Worm (Caenorhabditis elegans) whole organism, L3 larva: ENCODE measurements around the gene nspb-6.

Experiments used
- R02D3.7 ChIP-seq: fragments of 150-350 bp; optimal IDR thresholded peaks from 2 replicates; lab custom pipeline; 2014; ENCODE audit warnings: missing biosample characterization, missing genetic modification characterization
- ZK546.5 ChIP-seq: sonication (generic microtip); optimal IDR thresholded peaks from 2 replicates; lab custom pipeline; 2017; ENCODE audit warnings: missing biosample characterization, missing genetic modification characterization
- aly-2 ChIP-seq: fragments of 150-350 bp; optimal IDR thresholded peaks from 2 replicates; lab custom pipeline; 2014; ENCODE audit warnings: missing biosample characterization, missing genetic modification characterization
- ama-1 ChIP-seq: fragments of 150-350 bp; optimal IDR thresholded peaks from 2 replicates; lab custom pipeline; 2018
- ceh-16 ChIP-seq: sonication (generic microtip); optimal IDR thresholded peaks from 2 replicates; lab custom pipeline; 2017; ENCODE audit warnings: missing biosample characterization, missing genetic modification characterization
- ceh-28 ChIP-seq: fragments of 150-350 bp; optimal IDR thresholded peaks from 2 replicates; lab custom pipeline; 2014; ENCODE audit warnings: missing biosample characterization, missing genetic modification reagents, missing genetic modification characterization
- ceh-82 ChIP-seq: fragments of 150-350 bp; optimal IDR thresholded peaks from 2 replicates; lab custom pipeline; 2014; ENCODE audit warnings: missing biosample characterization, missing genetic modification characterization
- daf-12 ChIP-seq: fragments of 150-350 bp; optimal IDR thresholded peaks from 2 replicates; lab custom pipeline; 2014; ENCODE audit warnings: missing biosample characterization, missing genetic modification reagents, missing genetic modification characterization
- egl-5 ChIP-seq: fragments of 150-350 bp; optimal IDR thresholded peaks from 2 replicates; lab custom pipeline; 2017; ENCODE audit warnings: missing biosample characterization, missing genetic modification reagents, missing genetic modification characterization, inconsistent platforms
- elt-1 ChIP-seq: fragments of 150-350 bp; optimal IDR thresholded peaks from 2 replicates; lab custom pipeline; 2014; ENCODE audit warnings: missing biosample characterization, missing genetic modification characterization
- elt-2 ChIP-seq: sonication (generic microtip); optimal IDR thresholded peaks from 2 replicates; lab custom pipeline; 2016; ENCODE audit warnings: missing genetic modification reagents, mild to moderate bottlenecking, missing genetic modification characterization, missing compliant biosample characterization
- elt-3 ChIP-seq, 3 experiments: fragments of 150-350 bp in 1 of 3; sonication (generic microtip) in 2 of 3; optimal IDR thresholded peaks; 2 replicates in 2 of 3; 4 replicates in 1 of 3; lab custom pipeline; 2014 to 2017; ENCODE audit warnings: missing biosample characterization in 3 of 3, missing genetic modification characterization in 3 of 3
- hmg-11 ChIP-seq: sonication (generic microtip); optimal IDR thresholded peaks from 2 replicates; lab custom pipeline; 2016; ENCODE audit warnings: missing genetic modification characterization, missing compliant biosample characterization
- lin-15B ChIP-seq: fragments of 150-350 bp; optimal IDR thresholded peaks from 2 replicates; lab custom pipeline; 2014; ENCODE audit warnings: missing biosample characterization, missing genetic modification characterization
- lin-39 ChIP-seq: fragments of 150-350 bp; optimal IDR thresholded peaks from 2 replicates; lab custom pipeline; 2018; ENCODE audit warnings: missing biosample characterization, missing genetic modification reagents, missing genetic modification characterization
- lsy-12 ChIP-seq: sonication (generic microtip); optimal IDR thresholded peaks from 2 replicates; lab custom pipeline; 2016; ENCODE audit warnings: mild to moderate bottlenecking, missing genetic modification characterization, missing compliant biosample characterization
- mml-1 ChIP-seq: fragments of 150-350 bp; sonication (generic microtip); optimal IDR thresholded peaks from 3 replicates; lab custom pipeline; 2014; ENCODE audit warnings: missing biosample characterization, missing genetic modification characterization
- nfya-1 ChIP-seq: sonication (generic microtip); optimal IDR thresholded peaks from 2 replicates; lab custom pipeline; 2017; ENCODE audit warnings: missing genetic modification characterization, mild to moderate bottlenecking, missing compliant biosample characterization, antibody characterized with exemption, moderate library complexity; ENCODE audit not compliant: insufficient read depth
- nhr-11 ChIP-seq: fragments of 150-350 bp; optimal IDR thresholded peaks from 2 replicates; lab custom pipeline; 2014; ENCODE audit warnings: missing biosample characterization, missing genetic modification characterization
- nhr-23 ChIP-seq: fragments of 150-350 bp; optimal IDR thresholded peaks from 2 replicates; lab custom pipeline; 2014; ENCODE audit warnings: missing biosample characterization, missing genetic modification reagents, missing genetic modification characterization
- nhr-237 ChIP-seq: fragments of 150-350 bp; optimal IDR thresholded peaks from 2 replicates; lab custom pipeline; 2014; ENCODE audit warnings: missing biosample characterization, missing genetic modification characterization
- nhr-28 ChIP-seq: fragments of 150-350 bp; optimal IDR thresholded peaks from 2 replicates; lab custom pipeline; 2014; ENCODE audit warnings: missing biosample characterization, missing genetic modification characterization
- nhr-76 ChIP-seq: fragments of 150-350 bp; sonication (generic microtip); optimal IDR thresholded peaks from 5 replicates; lab custom pipeline; 2014; ENCODE audit warnings: missing biosample characterization, missing genetic modification characterization
- nhr-77 ChIP-seq: fragments of 150-350 bp; optimal IDR thresholded peaks from 2 replicates; lab custom pipeline; 2014; ENCODE audit warnings: missing biosample characterization, missing genetic modification characterization
- pha-4 ChIP-seq: fragments of 150-350 bp; optimal IDR thresholded peaks from 2 replicates; lab custom pipeline; 2014; ENCODE audit warnings: missing biosample characterization, missing genetic modification reagents, missing genetic modification characterization
- pqm-1 ChIP-seq: fragments of 150-350 bp; optimal IDR thresholded peaks from 2 replicates; lab custom pipeline; 2017; ENCODE audit warnings: missing biosample characterization, missing genetic modification characterization, inconsistent platforms
- sea-2 ChIP-seq: fragments of 150-350 bp; sonication (generic microtip); optimal IDR thresholded peaks from 4 replicates; lab custom pipeline; 2014; ENCODE audit warnings: missing biosample characterization, missing genetic modification reagents, missing genetic modification characterization
- snpc-4 ChIP-seq: fragments of 150-350 bp; optimal IDR thresholded peaks from 2 replicates; lab custom pipeline; 2014; ENCODE audit warnings: missing biosample characterization, missing genetic modification characterization
- tbx-2 ChIP-seq: sonication (generic microtip); optimal IDR thresholded peaks from 2 replicates; lab custom pipeline; 2016; ENCODE audit warnings: mild to moderate bottlenecking, missing genetic modification characterization, missing compliant biosample characterization
- unc-39 ChIP-seq: sonication (generic microtip); optimal IDR thresholded peaks from 4 replicates; lab custom pipeline; 2017; ENCODE audit warnings: missing biosample characterization, missing genetic modification characterization
- unc-62 ChIP-seq: fragments of 150-350 bp; sonication (generic microtip); optimal IDR thresholded peaks from 4 replicates; lab custom pipeline; 2014; ENCODE audit warnings: missing biosample characterization, missing genetic modification reagents, missing genetic modification characterization
- zag-1 ChIP-seq: fragments of 150-350 bp; optimal IDR thresholded peaks from 2 replicates; lab custom pipeline; 2014; ENCODE audit warnings: missing biosample characterization, missing genetic modification characterization

nspb-6 gene

ce11 chrIV:5939908-5940307 is 44.6 kb downstream of the nspb-6 start:
- TF ChIP-seq hmg-11 (no peak), zag-1 (no peak), elt-2 (tag; lab: Kevin White, UChicago) (no peak), lsy-12 (tag; lab: Kevin White, UChicago) (no peak), nhr-23 (tag; lab: Kevin White, UChicago) (no peak)
- TF ChIP-seq, all 47 proteins: peak for 0

ce11 chrIV:5940608-5941007 is 45.3 kb downstream of the nspb-6 start:
- TF ChIP-seq nhr-23 (tag; lab: Kevin White, UChicago) (peak; percentile 17), aly-2 (no peak), nhr-76 (tag; lab: Kevin White, UChicago) (no peak), ama-1 (lab: Kevin White, UChicago) (no peak), lin-39 (tag; lab: Kevin White, UChicago) (no peak), nhr-11 (tag; lab: Kevin White, UChicago) (no peak), mml-1 (no peak), pqm-1 (no peak), lsy-12 (tag; lab: Kevin White, UChicago) (no peak), lin-15B (tag; lab: Kevin White, UChicago) (peak; percentile 22), R02D3.7 (tag; lab: Kevin White, UChicago) (no peak), ceh-28 (tag; lab: Kevin White, UChicago) (peak; percentile 21)

- TF ChIP-seq lsy-12 (tag; lab: Kevin White, UChicago), result no peak
- no peak for TF ChIP-seq elt-3 (tag; optimal IDR thresholded peaks at IDR 0.05; lab: Kevin White, UChicago)
- no peak for TF ChIP-seq nhr-11 (tag; lab: Kevin White, UChicago)
- TF ChIP-seq ceh-16 (tag; lab: Kevin White, UChicago), result no peak
- peak; percentile 32 for TF ChIP-seq egl-5 (tag; lab: Kevin White, UChicago)
- TF ChIP-seq sea-2 (GFP tag; lab: Kevin White, UChicago), result no peak
- peak; percentile 60 for TF ChIP-seq lin-39 (tag; lab: Kevin White, UChicago)
- peak; percentile 40 for TF ChIP-seq nfya-1
- TF ChIP-seq pha-4 (tag; lab: Kevin White, UChicago), result peak; percentile 6
Observed at ce11 chrIV:5941236-5941976, 46.1 kb downstream of the nspb-6 start, which contains the start of gene pfkb-1.2. Gene pfkb-1.2, plus strand, starts transcription at chrIV:5941926.

ce11 chrIV:5944172-5944571 is 48.9 kb downstream of the nspb-6 start:
- TF ChIP-seq lin-39 (tag; lab: Kevin White, UChicago) (peak; percentile 3), ceh-16 (tag; lab: Kevin White, UChicago) (no peak), ceh-82 (no peak)
- TF ChIP-seq, all 47 proteins: peak for 1

ce11 chrIV:5945455-5945854 is 50.2 kb downstream of the nspb-6 start:
- no peak for TF ChIP-seq egl-5 (tag; lab: Kevin White, UChicago)
- no peak for TF ChIP-seq ceh-82
- TF ChIP-seq nhr-237 (tag; lab: Kevin White, UChicago), result no peak
- no peak for TF ChIP-seq nhr-77 (tag; lab: Kevin White, UChicago)
- TF ChIP-seq daf-12 (tag; lab: Kevin White, UChicago), result no peak
- TF ChIP-seq pha-4 (tag; lab: Kevin White, UChicago), result no peak
- no peak for TF ChIP-seq ama-1 (lab: Kevin White, UChicago)
- TF ChIP-seq elt-2 (tag; lab: Kevin White, UChicago), result no peak
- TF ChIP-seq elt-1, result no peak
- TF ChIP-seq unc-62 (GFP tag; lab: Kevin White, UChicago), result no peak
- TF ChIP-seq zag-1, result no peak
- TF ChIP-seq mml-1, result no peak
- no peak for TF ChIP-seq nhr-28
- TF ChIP-seq tbx-2 (tag; lab: Kevin White, UChicago), result no peak
- no peak for TF ChIP-seq pqm-1
- TF ChIP-seq hmg-11, result no peak
- TF ChIP-seq unc-39 (tag; lab: Kevin White, UChicago), result no peak
- TF ChIP-seq snpc-4 (tag; lab: Kevin White, UChicago), result no peak
- TF ChIP-seq ZK546.5 (tag; lab: Kevin White, UChicago), result no peak
